Worm (Caenorhabditis elegans) whole organism, L1 larva: ENCODE data around the gene rha-1.

Experiments used
- F16B12.6 ChIP-seq: fragments of 150-350 bp; optimal IDR thresholded peaks from 2 replicates; lab custom pipeline; 2014; ENCODE audit warnings: missing biosample characterization, missing genetic modification characterization
- efl-3 ChIP-seq: fragments of 200-800 bp; sonication (Bioruptor generic); optimal IDR thresholded peaks from 2 replicates; lab custom pipeline; 2018; ENCODE audit warnings: mild to moderate bottlenecking, missing genetic modification characterization, missing compliant biosample characterization
- elt-2 ChIP-seq: sonication (generic microtip); optimal IDR thresholded peaks from 2 replicates; lab custom pipeline; 2016; ENCODE audit warnings: missing genetic modification characterization, mild to moderate bottlenecking, inconsistent platforms, missing compliant biosample characterization, missing genetic modification reagents
- fkh-8 ChIP-seq: sonication (generic microtip); optimal IDR thresholded peaks from 2 replicates; lab custom pipeline; 2016; ENCODE audit warnings: mild to moderate bottlenecking, missing genetic modification characterization, missing compliant biosample characterization
- pag-3 ChIP-seq: sonication (generic microtip); optimal IDR thresholded peaks from 2 replicates; lab custom pipeline; 2017; ENCODE audit warnings: missing genetic modification characterization, mild to moderate bottlenecking, missing compliant biosample characterization, antibody characterized with exemption, borderline replicate concordance; ENCODE audit not compliant: insufficient read depth
- sptf-1 ChIP-seq: fragments of 150-350 bp; optimal IDR thresholded peaks from 2 replicates; lab custom pipeline; 2014; ENCODE audit warnings: missing biosample characterization, missing genetic modification characterization
- ztf-4 ChIP-seq: fragments of 150-350 bp; optimal IDR thresholded peaks from 2 replicates; lab custom pipeline; 2014; ENCODE audit warnings: missing biosample characterization, missing genetic modification characterization

DNA sequence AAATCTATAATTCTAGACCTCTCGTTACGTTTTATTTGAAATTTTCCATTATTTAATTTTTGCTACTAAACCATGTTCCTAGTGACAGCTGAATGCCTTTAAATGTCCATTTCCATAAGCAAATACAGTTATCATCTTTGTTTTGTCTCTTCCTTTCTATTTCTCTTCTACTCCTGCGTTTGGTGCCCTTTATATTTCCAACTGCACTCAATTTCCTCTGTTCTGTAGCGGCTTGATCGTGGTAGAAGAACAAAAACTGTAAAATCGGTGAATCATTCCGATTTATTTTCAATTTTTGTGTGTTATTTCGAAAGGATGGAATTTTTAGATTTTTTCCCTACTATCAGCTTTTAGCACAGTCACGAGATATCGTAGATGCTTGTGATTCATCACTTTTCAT lies 12.4 kb upstream of the rha-1 start:
- no peak for TF ChIP-seq ztf-4 (tag; lab: Kevin White, UChicago)
- no peak for TF ChIP-seq F16B12.6 (tag; lab: Kevin White, UChicago)
- TF ChIP-seq efl-3 (GFP tag; lab: Kevin White, UChicago) = no peak
- no peak for TF ChIP-seq fkh-8 (tag; lab: Kevin White, UChicago)
- TF ChIP-seq pag-3 (tag; lab: Kevin White, UChicago) = no peak
- no peak for TF ChIP-seq elt-2 (tag; lab: Kevin White, UChicago)
- no peak for TF ChIP-seq sptf-1 (tag; lab: Kevin White, UChicago)
